Worm (Caenorhabditis elegans) whole organism, L4 larva: ENCODE data around the gene Y61A9LA.1.

Source experiments
- F49E8.2 ChIP-seq: sonication (generic microtip); optimal IDR thresholded peaks from 2 replicates; lab custom pipeline; 2016; ENCODE audit warnings: missing compliant biosample characterization, mild to moderate bottlenecking, missing genetic modification characterization, borderline replicate concordance
- T26A8.4 ChIP-seq: fragments of 200-800 bp; sonication (Bioruptor generic); IDR thresholded peaks from 2 replicates; pipeline ENCODE4 v1.3.6; 2022; ENCODE audit warnings: missing genetic modification characterization, missing compliant biosample characterization
- Y105C5A.15 ChIP-seq: fragments of 200-800 bp; sonication (Bioruptor generic); IDR thresholded peaks from 2 replicates; pipeline ENCODE4 v1.3.6; 2022; ENCODE audit warnings: missing genetic modification characterization, missing compliant biosample characterization
- Y5F2A.4 ChIP-seq: fragments of 200-800 bp; sonication (Bioruptor generic); optimal IDR thresholded peaks from 2 replicates; lab custom pipeline; 2018; ENCODE audit warnings: mild to moderate bottlenecking, missing genetic modification characterization, missing compliant biosample characterization
- ZK337.2 ChIP-seq: fragments of 200-800 bp; sonication (Bioruptor generic); IDR thresholded peaks from 2 replicates; pipeline ENCODE4 v1.3.6; 2022; ENCODE audit warnings: missing genetic modification reagents, missing genetic modification characterization, missing compliant biosample characterization
- aha-1 ChIP-seq: fragments of 150-350 bp; peaks from one replicate; lab custom pipeline; 2014; ENCODE audit warnings: missing biosample characterization, missing genetic modification characterization
- ama-1 ChIP-seq: fragments of 150-350 bp; optimal IDR thresholded peaks from 2 replicates; lab custom pipeline; 2014; ENCODE audit warnings: inconsistent platforms, mixed read lengths
- attf-4 ChIP-seq: sonication (generic microtip); optimal IDR thresholded peaks from 3 replicates; lab custom pipeline; 2017; ENCODE audit warnings: missing biosample characterization, missing genetic modification characterization
- ceh-32 ChIP-seq: sonication (generic microtip); optimal IDR thresholded peaks from 2 replicates; lab custom pipeline; 2016; ENCODE audit warnings: mild to moderate bottlenecking, missing genetic modification characterization, missing compliant biosample characterization; ENCODE audit not compliant: poor library complexity
- ceh-44 ChIP-seq: fragments of 200-800 bp; sonication (Bioruptor generic); IDR thresholded peaks from 2 replicates; pipeline ENCODE4 v1.3.6; 2022; ENCODE audit warnings: missing genetic modification reagents, missing genetic modification characterization, missing compliant biosample characterization
- daf-16 ChIP-seq, 3 experiments: sonication (generic microtip); optimal IDR thresholded peaks; 2 replicates each; lab custom pipeline; 2016 to 2017; ENCODE audit warnings: missing genetic modification characterization in 3 of 3, missing genetic modification reagents in 3 of 3, mild to moderate bottlenecking in 2 of 3, missing compliant biosample characterization in 2 of 3, missing biosample characterization in 1 of 3, moderate library complexity in 1 of 3
- daf-8 ChIP-seq: fragments of 200-800 bp; sonication (Bioruptor generic); IDR thresholded peaks from 2 replicates; pipeline ENCODE4 v1.3.6; 2022; ENCODE audit warnings: missing genetic modification characterization, missing compliant biosample characterization
- dmd-8 ChIP-seq: fragments of 200-800 bp; sonication (Bioruptor generic); IDR thresholded peaks from 2 replicates; pipeline ENCODE4 v1.3.6; 2022; ENCODE audit warnings: missing genetic modification characterization, missing compliant biosample characterization
- dmd-9 ChIP-seq: fragments of 200-800 bp; sonication (Bioruptor generic); IDR thresholded peaks from 2 replicates; pipeline ENCODE4 v1.3.6; 2022; ENCODE audit warnings: missing genetic modification reagents, missing genetic modification characterization, missing compliant biosample characterization
- dve-1 ChIP-seq: sonication (generic microtip); optimal IDR thresholded peaks from 2 replicates; lab custom pipeline; 2017; ENCODE audit warnings: antibody characterized with exemption, mild to moderate bottlenecking, missing genetic modification characterization, missing compliant biosample characterization; ENCODE audit not compliant: insufficient read depth
- hlh-11 ChIP-seq: fragments of 200-800 bp; sonication (Bioruptor generic); optimal IDR thresholded peaks from 2 replicates; lab custom pipeline; 2018; ENCODE audit warnings: mild to moderate bottlenecking, missing genetic modification characterization, missing compliant biosample characterization
- hlh-30 ChIP-seq: sonication (generic microtip); optimal IDR thresholded peaks from 2 replicates; lab custom pipeline; 2017; ENCODE audit warnings: antibody characterized with exemption, mild to moderate bottlenecking, missing genetic modification characterization, missing compliant biosample characterization; ENCODE audit not compliant: insufficient read depth
- lim-7 ChIP-seq: fragments of 200-800 bp; sonication (Bioruptor generic); IDR thresholded peaks from 2 replicates; pipeline ENCODE4 v1.3.6; 2022; ENCODE audit warnings: missing genetic modification characterization, missing compliant biosample characterization
- lin-1 ChIP-seq: fragments of 200-800 bp; sonication (Bioruptor generic); IDR thresholded peaks from 2 replicates; pipeline ENCODE4 v1.3.6; 2022; ENCODE audit warnings: missing genetic modification reagents, missing genetic modification characterization, missing compliant biosample characterization
- lin-15B ChIP-seq: fragments of 150-350 bp; sonication (generic microtip); optimal IDR thresholded peaks from 3 replicates; lab custom pipeline; 2014; ENCODE audit warnings: missing biosample characterization, missing genetic modification characterization
- lin-39 ChIP-seq: fragments of 150-350 bp; optimal IDR thresholded peaks from 2 replicates; lab custom pipeline; 2014; ENCODE audit warnings: missing biosample characterization, missing genetic modification reagents, missing genetic modification characterization
- lir-3 ChIP-seq: sonication (generic microtip); optimal IDR thresholded peaks from 2 replicates; lab custom pipeline; 2016; ENCODE audit warnings: mild to moderate bottlenecking, missing genetic modification characterization, missing compliant biosample characterization
- madf-5 ChIP-seq, 2 experiments: fragments of 200-800 bp; sonication (Bioruptor generic); IDR thresholded peaks; 2 replicates each; pipeline ENCODE4 v1.3.6; 2022; ENCODE audit warnings: missing compliant biosample characterization in 2 of 2, missing genetic modification characterization in 2 of 2
- madf-9 ChIP-seq: fragments of 200-800 bp; sonication (Bioruptor generic); conservative IDR thresholded peaks from 2 replicates; pipeline ENCODE4 v1.3.6; 2022; ENCODE audit warnings: missing genetic modification reagents, missing genetic modification characterization, missing compliant biosample characterization
- mep-1 ChIP-seq: fragments of 150-350 bp; sonication (generic microtip); optimal IDR thresholded peaks from 3 replicates; lab custom pipeline; 2014; ENCODE audit warnings: missing biosample characterization, missing genetic modification characterization
- mes-2 ChIP-seq: sonication (generic microtip); optimal IDR thresholded peaks from 2 replicates; lab custom pipeline; 2016; ENCODE audit warnings: missing genotype, mild to moderate bottlenecking, missing genetic modification characterization, missing compliant biosample characterization; ENCODE audit not compliant: poor library complexity, severe bottlenecking
- mxl-2 ChIP-seq: fragments of 200-800 bp; sonication (Bioruptor generic); conservative IDR thresholded peaks from 2 replicates; pipeline ENCODE4 v1.3.6; 2022; ENCODE audit warnings: missing genetic modification reagents, missing genetic modification characterization, missing compliant biosample characterization
- mxl-3 ChIP-seq: fragments of 200-800 bp; sonication (Bioruptor generic); optimal IDR thresholded peaks from 2 replicates; lab custom pipeline; 2018; ENCODE audit warnings: mild to moderate bottlenecking, missing genetic modification characterization, missing compliant biosample characterization
- nhr-102 ChIP-seq: sonication (generic microtip); optimal IDR thresholded peaks from 2 replicates; lab custom pipeline; 2016; ENCODE audit warnings: mild to moderate bottlenecking, missing genetic modification characterization, moderate library complexity, missing compliant biosample characterization
- nhr-11 ChIP-seq: fragments of 150-350 bp; optimal IDR thresholded peaks from 2 replicates; lab custom pipeline; 2014; ENCODE audit warnings: missing biosample characterization, missing genetic modification characterization
- nhr-25 ChIP-seq: sonication (generic microtip); optimal IDR thresholded peaks from 2 replicates; lab custom pipeline; 2017; ENCODE audit warnings: missing genetic modification characterization, mild to moderate bottlenecking, missing compliant biosample characterization, antibody characterized with exemption, moderate library complexity, borderline replicate concordance; ENCODE audit not compliant: insufficient read depth
- nhr-28 ChIP-seq: fragments of 150-350 bp; optimal IDR thresholded peaks from 2 replicates; lab custom pipeline; 2014; ENCODE audit warnings: missing biosample characterization, missing genetic modification characterization
- nhr-41 ChIP-seq: fragments of 200-800 bp; sonication (Bioruptor generic); IDR thresholded peaks from 2 replicates; pipeline ENCODE4 v1.3.6; 2022; ENCODE audit warnings: missing genetic modification reagents, missing genetic modification characterization, missing compliant biosample characterization
- nhr-48 ChIP-seq: sonication (generic microtip); optimal IDR thresholded peaks from 2 replicates; lab custom pipeline; 2016; ENCODE audit warnings: mild to moderate bottlenecking, missing genetic modification characterization, missing compliant biosample characterization
- php-3 ChIP-seq: fragments of 200-800 bp; sonication (Bioruptor generic); IDR thresholded peaks from 2 replicates; pipeline ENCODE4 v1.3.6; 2022; ENCODE audit warnings: missing genetic modification reagents, missing genetic modification characterization, missing compliant biosample characterization
- pqm-1 ChIP-seq: sonication (generic microtip); optimal IDR thresholded peaks from 2 replicates; lab custom pipeline; 2017; ENCODE audit warnings: missing biosample characterization, missing genetic modification characterization
- sdz-12 ChIP-seq: fragments of 200-800 bp; sonication (Bioruptor generic); optimal IDR thresholded peaks from 2 replicates; lab custom pipeline; 2018; ENCODE audit warnings: mild to moderate bottlenecking, missing genetic modification characterization, missing compliant biosample characterization
- snpc-1.2 ChIP-seq: fragments of 200-800 bp; sonication (Bioruptor generic); IDR thresholded peaks from 2 replicates; pipeline ENCODE4 v1.3.6; 2022; ENCODE audit warnings: missing genetic modification reagents, missing genetic modification characterization, missing compliant biosample characterization
- vab-7 ChIP-seq: fragments of 200-800 bp; sonication (Bioruptor generic); IDR thresholded peaks from 2 replicates; pipeline ENCODE4 v1.3.6; 2022; ENCODE audit warnings: missing genetic modification reagents, missing genetic modification characterization, missing compliant biosample characterization
- zag-1 ChIP-seq: fragments of 150-350 bp; optimal IDR thresholded peaks from 2 replicates; lab custom pipeline; 2014; ENCODE audit warnings: missing biosample characterization, missing genetic modification characterization
- zip-11 ChIP-seq: fragments of 200-800 bp; sonication (Bioruptor generic); IDR thresholded peaks from 2 replicates; pipeline ENCODE4 v1.3.6; 2022; ENCODE audit warnings: missing genetic modification characterization, missing compliant biosample characterization
- zip-2 ChIP-seq: fragments of 150-350 bp; optimal IDR thresholded peaks from 2 replicates; lab custom pipeline; 2014; ENCODE audit warnings: missing biosample characterization, missing genetic modification characterization
- ztf-7 ChIP-seq: fragments of 150-350 bp; optimal IDR thresholded peaks from 2 replicates; lab custom pipeline; 2014; ENCODE audit warnings: missing biosample characterization, missing genetic modification characterization

Y61A9LA.1 gene

DNA sequence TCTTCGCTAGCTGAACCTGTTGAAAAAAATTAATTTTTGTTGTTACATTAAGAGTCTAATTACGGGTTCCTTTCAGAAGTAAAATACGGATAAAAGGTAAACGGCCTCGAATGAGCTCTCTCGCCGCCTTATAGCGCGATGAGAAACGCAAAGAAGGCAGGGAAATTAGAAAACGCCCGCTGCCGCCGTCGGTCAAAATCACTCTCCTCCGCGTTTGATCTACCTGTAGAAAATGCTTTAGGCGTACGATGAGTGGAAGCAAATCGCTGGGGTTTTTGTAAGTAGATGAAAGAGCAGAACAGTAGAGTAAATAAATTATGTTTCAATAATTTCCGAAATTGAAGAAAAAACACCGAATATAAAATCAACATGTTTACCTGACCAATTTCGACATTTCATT is 52.0 kb downstream of the Y61A9LA.1 start:
- TF ChIP-seq nhr-11 (tag; lab: Kevin White, UChicago), result no peak
- TF ChIP-seq snpc-1.2 (GFP tag; lab: Robert Waterston, UW), result no peak
- no peak for TF ChIP-seq zip-2 (tag; lab: Kevin White, UChicago)
- no peak for TF ChIP-seq sdz-12
- no peak for TF ChIP-seq madf-5 (GFP tag; IDR thresholded peaks at IDR 0.05; lab: Robert Waterston, UW)
- TF ChIP-seq dmd-9 (GFP tag; lab: Robert Waterston, UW), result no peak
- no peak for TF ChIP-seq daf-8 (GFP tag; lab: Robert Waterston, UW)
- no peak for TF ChIP-seq attf-4 (tag; lab: Kevin White, UChicago)
- TF ChIP-seq mxl-3 (GFP tag; lab: Kevin White, UChicago), result no peak

ce11 chrV:4640501-4641150 is 55.5 kb downstream of the Y61A9LA.1 start:
- TF ChIP-seq nhr-25 (tag; lab: Kevin White, UChicago) (no peak), mep-1 (peak; percentile 23), daf-16 (GFP tag; optimal IDR thresholded peaks at IDR 0.05; lab: Kevin White, UChicago) (no peak), daf-16 (tag; optimal IDR thresholded peaks at IDR 0.05; lab: Kevin White, UChicago) (peak; percentile 69), dmd-8 (GFP tag; lab: Robert Waterston, UW) (no peak), lin-39 (tag; lab: Kevin White, UChicago) (no peak), hlh-11 (peak; percentile 14), dve-1 (tag; lab: Kevin White, UChicago) (peak; percentile 64), php-3 (GFP tag; lab: Robert Waterston, UW) (no peak), ama-1 (lab: Kevin White, UChicago) (no peak), pqm-1 (tag; lab: Kevin White, UChicago) (peak; percentile 49), nhr-28 (peak; percentile 63), lin-15B (no peak), ceh-44 (GFP tag; lab: Robert Waterston, UW) (no peak), hlh-30 (tag; lab: Kevin White, UChicago) (peak; percentile 58)

DNA sequence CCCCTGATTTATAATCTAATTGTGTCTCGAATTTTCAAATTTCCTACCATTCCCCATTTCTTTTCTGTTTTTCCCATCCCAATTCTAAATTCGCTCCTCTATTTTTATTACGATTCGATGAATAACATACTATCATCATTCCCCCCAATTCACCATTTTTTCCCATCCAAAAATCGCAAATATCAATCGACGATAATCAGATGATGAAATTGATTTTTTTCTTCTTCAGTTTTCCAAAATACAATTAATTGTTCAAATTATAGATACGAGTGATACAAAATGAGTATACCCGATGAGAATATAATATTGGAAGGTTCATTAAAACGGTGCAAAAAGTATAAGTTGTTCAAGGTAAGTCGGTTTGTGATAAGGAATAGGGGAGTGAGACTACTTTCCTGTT is 57.6 kb downstream of the Y61A9LA.1 start, which contains the start of gene soc-1:
soc-1 (plus strand) TSS at position 262 of the 400 bp plus-strand sequence.
- TF ChIP-seq aha-1 (no peak), hlh-11 (no peak), vab-7 (GFP tag; lab: Robert Waterston, UW) (no peak), Y105C5A.15 (GFP tag; lab: Robert Waterston, UW) (no peak), daf-8 (GFP tag; lab: Robert Waterston, UW) (no peak), dve-1 (tag; lab: Kevin White, UChicago) (peak; percentile 8), ztf-7 (peak; percentile 76), zip-11 (GFP tag; lab: Robert Waterston, UW) (no peak), lir-3 (tag; lab: Kevin White, UChicago) (no peak), mes-2 (tag; lab: Kevin White, UChicago) (no peak), nhr-41 (GFP tag; lab: Robert Waterston, UW) (no peak), ZK337.2 (GFP tag; lab: Robert Waterston, UW) (no peak), nhr-48 (tag; lab: Kevin White, UChicago) (no peak)

ce11 chrV:4647279-4647819 is 62.2 kb downstream of the Y61A9LA.1 start:
- TF ChIP-seq nhr-102 (tag; lab: Kevin White, UChicago), result peak; percentile 30
- no peak for TF ChIP-seq madf-9
- no peak for TF ChIP-seq mxl-2 (GFP tag; lab: Robert Waterston, UW)
- TF ChIP-seq zag-1 (tag; lab: Kevin White, UChicago), result no peak
- TF ChIP-seq Y5F2A.4 (GFP tag; lab: Kevin White, UChicago), result no peak
- no peak for TF ChIP-seq nhr-28
- no peak for TF ChIP-seq dmd-8 (GFP tag; lab: Robert Waterston, UW)
- no peak for TF ChIP-seq ceh-44 (GFP tag; lab: Robert Waterston, UW)
- TF ChIP-seq mes-2 (tag; lab: Kevin White, UChicago), result peak; percentile 40
- TF ChIP-seq F49E8.2 (tag; lab: Kevin White, UChicago), result no peak
- no peak for TF ChIP-seq daf-16 (GFP tag; optimal IDR thresholded peaks at IDR 0.05; lab: Kevin White, UChicago)
- no peak for TF ChIP-seq daf-16 (tag; optimal IDR thresholded peaks at IDR 0.05; lab: Kevin White, UChicago)
- no peak for TF ChIP-seq ceh-32
- no peak for TF ChIP-seq lim-7 (GFP tag; lab: Robert Waterston, UW)
- TF ChIP-seq snpc-1.2 (GFP tag; lab: Robert Waterston, UW), result peak; percentile 12; the same call in 1 of the 2 replicates
- TF ChIP-seq lin-1 (GFP tag; lab: Robert Waterston, UW), result no peak
- TF ChIP-seq T26A8.4 (GFP tag; lab: Robert Waterston, UW), result peak; percentile 82; the same call in 1 of the 2 replicates
- TF ChIP-seq ZK337.2 (GFP tag; lab: Robert Waterston, UW), result no peak
- TF ChIP-seq nhr-48 (tag; lab: Kevin White, UChicago), result peak; percentile 38
